Fruit fly (Drosophila melanogaster): Measurements from ENCODE around the gene CG8209.
A peak's percentile ranks its signal among the peaks of the same experiment; 100 is the strongest.

The CG8209 gene

dm6 chr3L:7988828-7989673, 12.8 kb downstream of the CG8209 start (continued):
- peak; percentile 90 for TF ChIP-seq CG9727 (GFP tag; optimal IDR thresholded peaks at IDR 0.05)
- peak; percentile 21 for TF ChIP-seq NC2α (GFP tag; optimal IDR thresholded peaks at IDR 0.05)
- TF ChIP-seq CG8290 (GFP tag; optimal IDR thresholded peaks at IDR 0.05) = peak; percentile 55
- no peak for TF ChIP-seq CG8290 (tag; optimal IDR thresholded peaks at IDR 0.05)
- no peak for TF ChIP-seq amos (GFP tag; IDR thresholded peaks at IDR 0.05; ENCODE audit: partially characterized antibody)
- peak; percentile 34 for TF ChIP-seq CG15269 (tag; optimal IDR thresholded peaks at IDR 0.05)
- no peak for TF ChIP-seq slp2 (GFP tag; optimal IDR thresholded peaks at IDR 0.05)
- peak; percentile 55 for TF ChIP-seq lilli (GFP tag; optimal IDR thresholded peaks at IDR 0.05)
- TF ChIP-seq Bgb (GFP tag; IDR thresholded peaks at IDR 0.05; ENCODE audit: partially characterized antibody) = no peak
- TF ChIP-seq Dbx (GFP tag; IDR thresholded peaks at IDR 0.05) = no peak
- peak; percentile 52 for TF ChIP-seq Sry-β (GFP tag; optimal IDR thresholded peaks at IDR 0.05)
- peak; percentile 66 for TF ChIP-seq CG5245 (GFP tag; optimal IDR thresholded peaks at IDR 0.05)
- TF ChIP-seq dmrt99B (tag; optimal IDR thresholded peaks at IDR 0.05) = peak; percentile 76
- no peak for TF ChIP-seq sna (GFP tag; IDR thresholded peaks at IDR 0.05; ENCODE audit: partially characterized antibody)
- TF ChIP-seq Nf-YA (GFP tag; IDR thresholded peaks at IDR 0.05) = 0 out of 2 replicates have a peak, but pooled peaks have one; percentile 29
- TF ChIP-seq Hand (GFP tag; optimal IDR thresholded peaks at IDR 0.05) = no peak
- TF ChIP-seq chif (GFP tag; optimal IDR thresholded peaks at IDR 0.05) = peak; percentile 6 to 70
- no peak for TF ChIP-seq ERR (GFP tag; optimal IDR thresholded peaks at IDR 0.05)
- TF ChIP-seq B-H1 (GFP tag; IDR thresholded peaks at IDR 0.05) = peak; percentile 38; the same call in 1 of the 3 replicates
- TF ChIP-seq Gsc (GFP tag; IDR thresholded peaks at IDR 0.05) = no peak
- TF ChIP-seq CG1792 (GFP tag; optimal IDR thresholded peaks at IDR 0.05) = no peak
- TF ChIP-seq Ptx1 (GFP tag; IDR thresholded peaks at IDR 0.05) = peak; percentile 68
- TF ChIP-seq Dad (GFP tag; optimal IDR thresholded peaks at IDR 0.05) = peak; percentile 55
- peak; percentile 43; the same call in 2 of the 3 replicates for TF ChIP-seq ci (GFP tag; IDR thresholded peaks at IDR 0.05)
- TF ChIP-seq Nf-YC (tag; optimal IDR thresholded peaks at IDR 0.05) = no peak
- peak; percentile 77 for TF ChIP-seq Oli (tag; optimal IDR thresholded peaks at IDR 0.05)
- TF ChIP-seq CG10565 (GFP tag; optimal IDR thresholded peaks at IDR 0.05) = peak; percentile 6
- TF ChIP-seq B-H2 (GFP tag; optimal IDR thresholded peaks at IDR 0.05) = no peak
- TF ChIP-seq Camta (GFP tag; optimal IDR thresholded peaks at IDR 0.05) = peak; percentile 58
- TF ChIP-seq scrt (GFP tag; optimal IDR thresholded peaks at IDR 0.05) = peak; percentile 38
- peak; percentile 14 for TF ChIP-seq kay (GFP tag; optimal IDR thresholded peaks at IDR 0.05)
- TF ChIP-seq Neu2 (GFP tag; optimal IDR thresholded peaks at IDR 0.05; ENCODE audit: borderline replicate concordance) = no peak
- peak; percentile 86 for TF ChIP-seq CG8765 (GFP tag; IDR thresholded peaks at IDR 0.05)
- TF ChIP-seq CG7786 (GFP tag; optimal IDR thresholded peaks at IDR 0.05) = no peak
- TF ChIP-seq CG14014 (GFP tag; IDR thresholded peaks at IDR 0.05) = peak; percentile 41; the same call in 1 of the 2 replicates
- TF ChIP-seq ewg (GFP tag; optimal IDR thresholded peaks at IDR 0.05) = peak; percentile 60
- peak; percentile 78 for TF ChIP-seq CG7556 (GFP tag; optimal IDR thresholded peaks at IDR 0.05)
- TF ChIP-seq NFAT (GFP tag; IDR thresholded peaks at IDR 0.05) = no peak
- peak in 1 of 3 experiments; percentile 92 for TF ChIP-seq lola (GFP tag; optimal IDR thresholded peaks at IDR 0.05)
- TF ChIP-seq Rfx (GFP tag; IDR thresholded peaks at IDR 0.05) = peak; percentile 48; the same call in 1 of the 2 replicates
- peak; percentile 56 for TF ChIP-seq cato (GFP tag; optimal IDR thresholded peaks at IDR 0.05; ENCODE audit: borderline replicate concordance)
- TF ChIP-seq CG10654 (GFP tag; optimal IDR thresholded peaks at IDR 0.05) = peak; percentile 62
- TF ChIP-seq CG10321 (GFP tag; IDR thresholded peaks at IDR 0.05) = no peak
- peak; percentile 40 for TF ChIP-seq tio (GFP tag; optimal IDR thresholded peaks at IDR 0.05)
- no peak for TF ChIP-seq Bteb2 (GFP tag; optimal IDR thresholded peaks at IDR 0.05)
- TF ChIP-seq z (GFP tag; IDR thresholded peaks at IDR 0.05) = no peak; the same call in 2 of the 3 replicates
- TF ChIP-seq Atf6 (GFP tag; IDR thresholded peaks at IDR 0.05) = peak; percentile 30; the same call in 1 of the 2 replicates
- TF ChIP-seq aop (GFP tag; IDR thresholded peaks at IDR 0.05) = no peak
- no peak for TF ChIP-seq ato (GFP tag; IDR thresholded peaks at IDR 0.05; ENCODE audit: partially characterized antibody)
